Worm (Caenorhabditis elegans) whole organism, L4/young adult: ENCODE results near the gene F23H11.4.

Experiments used
- W03F9.2 ChIP-seq: fragments of 150-350 bp; optimal IDR thresholded peaks from 2 replicates; lab custom pipeline; 2014; ENCODE audit warnings: missing biosample characterization, missing genetic modification characterization
- dao-5 ChIP-seq: sonication (generic microtip); optimal IDR thresholded peaks from 2 replicates; lab custom pipeline; 2016; ENCODE audit warnings: missing genotype, missing genetic modification characterization, moderate library complexity, missing compliant biosample characterization
- him-1 ChIP-seq: sonication (generic microtip); optimal IDR thresholded peaks from 2 replicates; lab custom pipeline; 2016; ENCODE audit warnings: missing genotype, missing genetic modification reagents, missing genetic modification characterization, missing compliant biosample characterization

- TF ChIP-seq dao-5 (tag; lab: Kevin White, UChicago) (no peak), him-1 (no peak), W03F9.2 (tag; lab: Kevin White, UChicago) (no peak)
Measured at ce11 chrIII:869869-870268, 37.5 kb downstream of the F23H11.4 start, which contains the start of gene T24C4.2.
